Fruit fly (Drosophila melanogaster) whole organism, embryonic: Measurements from ENCODE around the gene Kal1.

Experiments
- CG10147 ChIP-seq: fragments of 200-800 bp; sonication (Bioruptor generic); optimal IDR thresholded peaks from 2 replicates; lab custom pipeline; 2019; ENCODE audit warnings: missing biosample characterization, mild to moderate bottlenecking, missing genetic modification characterization, moderate library complexity
- CG10209 ChIP-seq: fragments of 200-800 bp; sonication (Bioruptor generic); optimal IDR thresholded peaks from 3 replicates; lab custom pipeline; 2017; ENCODE audit warnings: missing biosample characterization, mild to moderate bottlenecking, missing genetic modification characterization, missing genetic modification reagents
- CG10267 ChIP-seq: fragments of 200-800 bp; sonication (Bioruptor generic); optimal IDR thresholded peaks from 2 replicates; lab custom pipeline; 2018; ENCODE audit warnings: missing biosample characterization, mild to moderate bottlenecking, missing genetic modification characterization, moderate library complexity
- CG10543 ChIP-seq: fragments of 200-800 bp; sonication (Bioruptor generic); optimal IDR thresholded peaks from 3 replicates; lab custom pipeline; 2017; ENCODE audit warnings: missing biosample characterization, mild to moderate bottlenecking, missing genetic modification characterization, moderate library complexity
- CG12299 ChIP-seq: fragments of 200-800 bp; sonication (Bioruptor generic); optimal IDR thresholded peaks from 2 replicates; lab custom pipeline; 2018; ENCODE audit warnings: missing biosample characterization, mild to moderate bottlenecking, missing genetic modification characterization
- CG12659 ChIP-seq: fragments of 200-800 bp; sonication (Bioruptor generic); optimal IDR thresholded peaks from 3 replicates; lab custom pipeline; 2017; ENCODE audit warnings: mild to moderate bottlenecking, missing biosample characterization, missing genetic modification reagents, missing genetic modification characterization
- CG14050 ChIP-seq: fragments of 200-800 bp; sonication (Bioruptor generic); IDR thresholded peaks from 3 replicates; pipeline ENCODE4 v1.3.6; 2022; ENCODE audit warnings: missing biosample characterization, missing genetic modification characterization
- CG1529 ChIP-seq: fragments of 200-800 bp; sonication (Bioruptor generic); optimal IDR thresholded peaks from 3 replicates; lab custom pipeline; 2018; ENCODE audit warnings: missing biosample characterization, missing genetic modification characterization
- CG17359 ChIP-seq: fragments of 200-800 bp; sonication (Bioruptor generic); optimal IDR thresholded peaks from 3 replicates; lab custom pipeline; 2018; ENCODE audit warnings: missing biosample characterization, mild to moderate bottlenecking, missing genetic modification characterization, moderate library complexity
- CG17912 ChIP-seq: fragments of 200-800 bp; sonication (Bioruptor generic); optimal IDR thresholded peaks from 2 replicates; lab custom pipeline; 2018; ENCODE audit warnings: missing biosample characterization, mild to moderate bottlenecking, missing genetic modification characterization
- CG2889 ChIP-seq: fragments of 200-800 bp; sonication (Bioruptor generic); IDR thresholded peaks from 3 replicates; pipeline ENCODE4 v1.3.6; 2022; ENCODE audit warnings: missing biosample characterization, missing genetic modification characterization
- CG32767 ChIP-seq: fragments of 200-800 bp; sonication (Bioruptor generic); IDR thresholded peaks from 2 replicates; pipeline ENCODE4 v1.3.6; 2022; ENCODE audit warnings: missing biosample characterization, missing genetic modification characterization
- CG4424 ChIP-seq: fragments of 200-800 bp; sonication (Bioruptor generic); optimal IDR thresholded peaks from 3 replicates; lab custom pipeline; 2016; ENCODE audit warnings: missing biosample characterization, missing genetic modification characterization
- CG6175 ChIP-seq: fragments of 200-800 bp; sonication (Bioruptor generic); IDR thresholded peaks from 3 replicates; pipeline ENCODE4 v1.3.6; 2022; ENCODE audit warnings: missing biosample characterization, missing genetic modification characterization
- CG8924 ChIP-seq: fragments of 200-800 bp; optimal IDR thresholded peaks from 3 replicates; lab custom pipeline; 2019; ENCODE audit warnings: missing biosample characterization, mild to moderate bottlenecking, missing genetic modification characterization, moderate library complexity
- CG9609 ChIP-seq: fragments of 200-800 bp; sonication (Bioruptor generic); optimal IDR thresholded peaks from 3 replicates; lab custom pipeline; 2016; ENCODE audit warnings: missing biosample characterization, missing genetic modification characterization
- CG9817 ChIP-seq: fragments of 200-800 bp; sonication (Bioruptor generic); optimal IDR thresholded peaks from 2 replicates; lab custom pipeline; 2018; ENCODE audit warnings: missing biosample characterization, mild to moderate bottlenecking, missing genetic modification characterization, moderate library complexity
- CkIIα-i1 ChIP-seq: fragments of 200-800 bp; sonication (Bioruptor generic); IDR thresholded peaks from 2 replicates; pipeline ENCODE4 v1.3.6; 2022; ENCODE audit warnings: missing biosample characterization, missing genetic modification characterization
- CoRest ChIP-seq: fragments of 200-800 bp; sonication (Bioruptor generic); optimal IDR thresholded peaks from 3 replicates; lab custom pipeline; 2018; ENCODE audit warnings: missing biosample characterization, mild to moderate bottlenecking, missing genetic modification characterization, moderate library complexity
- D19A ChIP-seq: fragments of 200-800 bp; optimal IDR thresholded peaks from 3 replicates; lab custom pipeline; 2019; ENCODE audit warnings: missing biosample characterization, mild to moderate bottlenecking, missing genetic modification characterization, moderate library complexity
- Deaf1 ChIP-seq: fragments of 200-800 bp; optimal IDR thresholded peaks from 3 replicates; lab custom pipeline; 2019; ENCODE audit warnings: missing biosample characterization, mild to moderate bottlenecking, missing genetic modification characterization, moderate library complexity
- Dip3 ChIP-seq: fragments of 200-800 bp; sonication (Bioruptor generic); optimal IDR thresholded peaks from 3 replicates; lab custom pipeline; 2016; ENCODE audit warnings: missing biosample characterization, missing genetic modification characterization
- Doc2 ChIP-seq: fragments of 200-800 bp; sonication (Bioruptor generic); IDR thresholded peaks from 2 replicates; pipeline ENCODE4 v1.3.6; 2022; ENCODE audit warnings: missing biosample characterization, missing genetic modification characterization
- HHEX ChIP-seq: fragments of 200-800 bp; sonication (Bioruptor generic); optimal IDR thresholded peaks from 3 replicates; lab custom pipeline; 2017; ENCODE audit warnings: missing biosample characterization, mild to moderate bottlenecking, missing genetic modification characterization, missing genetic modification reagents
- HLH3B ChIP-seq: fragments of 200-800 bp; sonication (Bioruptor generic); IDR thresholded peaks from 2 replicates; pipeline ENCODE4 v1.3.6; 2022; ENCODE audit warnings: missing biosample characterization, missing genetic modification characterization
- HLHmδ ChIP-seq: fragments of 200-800 bp; sonication (Bioruptor generic); optimal IDR thresholded peaks from 2 replicates; lab custom pipeline; 2018; ENCODE audit warnings: missing biosample characterization, mild to moderate bottlenecking, missing genetic modification characterization, moderate library complexity
- Hmx ChIP-seq: fragments of 200-800 bp; sonication (Bioruptor generic); optimal IDR thresholded peaks from 2 replicates; lab custom pipeline; 2016; ENCODE audit warnings: missing biosample characterization, missing genetic modification characterization
- Hr78 ChIP-seq, 2 experiments: fragments of 200-800 bp in 1 of 2; fragments of >200 bp in 1 of 2; sonication (Bioruptor generic) in 1 of 2; optimal IDR thresholded peaks; 2 replicates each; lab custom pipeline; 2017 to 2019; ENCODE audit warnings: missing biosample characterization in 2 of 2, missing genetic modification characterization in 2 of 2, mild to moderate bottlenecking in 1 of 2, moderate library complexity in 1 of 2
- Lim3 ChIP-seq: fragments of 200-800 bp; sonication (Bioruptor generic); IDR thresholded peaks from 2 replicates; pipeline ENCODE4 v1.3.6; 2022; ENCODE audit warnings: missing biosample characterization, missing genetic modification characterization
- Meics ChIP-seq: fragments of 200-800 bp; sonication (Bioruptor generic); optimal IDR thresholded peaks from 2 replicates; lab custom pipeline; 2017; ENCODE audit warnings: missing biosample characterization, mild to moderate bottlenecking, missing genetic modification characterization
- Nf-YB ChIP-seq: fragments of 200-800 bp; sonication (Bioruptor generic); optimal IDR thresholded peaks from 3 replicates; lab custom pipeline; 2019; ENCODE audit warnings: missing biosample characterization, mild to moderate bottlenecking, missing genetic modification characterization, moderate library complexity
- Poxn ChIP-seq: fragments of 200-800 bp; sonication (Bioruptor generic); IDR thresholded peaks from 2 replicates; pipeline ENCODE4 v1.3.6; 2022; ENCODE audit warnings: missing biosample characterization, missing genetic modification characterization
- Sox100B ChIP-seq: fragments of 200-800 bp; sonication (Bioruptor generic); optimal IDR thresholded peaks from 3 replicates; lab custom pipeline; 2018; ENCODE audit warnings: missing biosample characterization, mild to moderate bottlenecking, missing genetic modification characterization
- ash1 ChIP-seq: fragments of 200-800 bp; sonication (Bioruptor generic); optimal IDR thresholded peaks from 2 replicates; lab custom pipeline; 2018; ENCODE audit warnings: missing biosample characterization, mild to moderate bottlenecking, missing genetic modification characterization
- bigmax ChIP-seq: fragments of 200-800 bp; sonication (Bioruptor generic); optimal IDR thresholded peaks from 2 replicates; lab custom pipeline; 2018; ENCODE audit warnings: missing biosample characterization, mild to moderate bottlenecking, missing genetic modification characterization
- chinmo ChIP-seq: fragments of 200-800 bp; sonication (Bioruptor generic); IDR thresholded peaks from 4 replicates; pipeline ENCODE4 v1.3.6; 2022; ENCODE audit warnings: missing biosample characterization, missing genetic modification characterization; ENCODE audit not compliant: partially characterized antibody
- danr ChIP-seq: fragments of 200-800 bp; sonication (Bioruptor generic); IDR thresholded peaks from 2 replicates; pipeline ENCODE4 v1.3.6; 2022; ENCODE audit warnings: missing biosample characterization, missing genetic modification characterization
- dati ChIP-seq: fragments of 200-800 bp; sonication (Bioruptor generic); IDR thresholded peaks from 2 replicates; pipeline ENCODE4 v1.3.6; 2022; ENCODE audit warnings: missing biosample characterization, missing genetic modification characterization
- exex ChIP-seq: fragments of 200-800 bp; sonication (Bioruptor generic); optimal IDR thresholded peaks from 4 replicates; lab custom pipeline; 2018; ENCODE audit warnings: missing biosample characterization, mild to moderate bottlenecking, missing genetic modification characterization, moderate library complexity
- fd3F ChIP-seq: fragments of 200-800 bp; sonication (Bioruptor generic); optimal IDR thresholded peaks from 2 replicates; lab custom pipeline; 2018; ENCODE audit warnings: missing biosample characterization, mild to moderate bottlenecking, missing genetic modification characterization, moderate library complexity
- fru ChIP-seq: fragments of >200 bp; optimal IDR thresholded peaks from 2 replicates; lab custom pipeline; 2017
- inv ChIP-seq: fragments of 200-800 bp; sonication (Bioruptor generic); IDR thresholded peaks from 2 replicates; pipeline ENCODE4 v1.3.6; 2022; ENCODE audit warnings: missing biosample characterization, missing genetic modification characterization; ENCODE audit not compliant: partially characterized antibody
- lab ChIP-seq: fragments of 200-800 bp; sonication (Bioruptor generic); optimal IDR thresholded peaks from 3 replicates; lab custom pipeline; 2017; ENCODE audit warnings: missing biosample characterization, missing genetic modification characterization, mild to moderate bottlenecking, moderate library complexity, missing genetic modification reagents
- mirr ChIP-seq: fragments of 200-800 bp; sonication (Bioruptor generic); optimal IDR thresholded peaks from 3 replicates; lab custom pipeline; 2018; ENCODE audit warnings: missing biosample characterization, mild to moderate bottlenecking, missing genetic modification characterization
- nmo ChIP-seq: fragments of 200-800 bp; sonication (Bioruptor generic); optimal IDR thresholded peaks from 2 replicates; lab custom pipeline; 2018; ENCODE audit warnings: missing biosample characterization, mild to moderate bottlenecking, missing genetic modification characterization, moderate library complexity
- odd ChIP-seq: fragments of 200-800 bp; sonication (Bioruptor generic); optimal IDR thresholded peaks from 2 replicates; lab custom pipeline; 2017; ENCODE audit warnings: missing biosample characterization, mild to moderate bottlenecking, missing genetic modification characterization
- phol ChIP-seq: fragments of 200-800 bp; sonication (Bioruptor generic); optimal IDR thresholded peaks from 3 replicates; lab custom pipeline; 2018; ENCODE audit warnings: missing biosample characterization, mild to moderate bottlenecking, missing genetic modification characterization, moderate library complexity
- ranshi ChIP-seq: fragments of 200-800 bp; sonication (Bioruptor generic); IDR thresholded peaks from 2 replicates; pipeline ENCODE4 v1.3.6; 2022; ENCODE audit warnings: missing biosample characterization, missing genetic modification characterization
- usp ChIP-seq: fragments of >200 bp; optimal IDR thresholded peaks from 2 replicates; lab custom pipeline; 2017; ENCODE audit warnings: missing biosample characterization, missing genetic modification characterization
- zfh1 ChIP-seq: fragments of 200-800 bp; sonication (Bioruptor generic); IDR thresholded peaks from 3 replicates; pipeline ENCODE4 v1.3.6; 2022; ENCODE audit warnings: missing biosample characterization, missing genetic modification characterization

The Kal1 gene

DNA sequence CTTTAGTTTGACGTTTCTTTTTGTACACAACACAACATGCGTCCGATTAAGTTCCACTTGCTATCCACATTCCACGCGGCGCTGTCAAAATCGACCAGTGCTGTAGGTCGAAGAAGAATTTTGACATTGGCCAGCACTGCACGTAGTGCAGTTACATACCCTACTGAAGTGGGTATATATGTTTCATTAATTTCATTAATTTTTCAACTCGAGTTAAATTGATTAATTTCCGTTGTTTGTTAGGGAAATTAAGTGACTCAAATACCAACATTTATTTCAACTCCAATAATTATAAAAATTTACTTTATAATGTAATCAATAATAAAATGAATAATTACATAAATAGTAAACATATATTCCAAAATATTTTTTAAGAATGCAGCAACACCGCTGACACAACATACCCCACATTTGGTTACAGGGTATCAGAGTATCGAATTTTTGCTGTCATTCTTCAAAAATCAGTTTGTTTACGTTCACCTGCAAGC, 32.2 kb upstream of the Kal1 start, which contains the start of the genes eIF4EHP and CG18428 (continued):
- TF ChIP-seq D19A (tag; lab: Kevin White, UChicago): peak; percentile 99
- TF ChIP-seq CG12659: peak; percentile 100
- TF ChIP-seq Hmx (GFP tag; lab: Kevin White, UChicago): peak; percentile 76
- TF ChIP-seq lab (GFP tag; lab: Kevin White, UChicago): peak; percentile 100
- no peak for TF ChIP-seq CG32767
- TF ChIP-seq nmo (GFP tag; lab: Kevin White, UChicago): peak; percentile 100
- TF ChIP-seq HHEX (GFP tag; lab: Kevin White, UChicago): peak; percentile 98
- peak; percentile 73 for TF ChIP-seq CG9609 (GFP tag; lab: Kevin White, UChicago)
- no peak for TF ChIP-seq Doc2 (GFP tag; lab: Robert Waterston, UW)
- TF ChIP-seq CG12299 (tag; lab: Kevin White, UChicago): peak; percentile 99
- TF ChIP-seq CG6175 (GFP tag; lab: Robert Waterston, UW): no peak; the same call in none of the 3 replicates
- TF ChIP-seq CG10267 (tag; lab: Kevin White, UChicago): peak; percentile 100
- peak; percentile 99 for TF ChIP-seq Meics (GFP tag; lab: Kevin White, UChicago)
- TF ChIP-seq CkIIα-i1 (GFP tag; lab: Robert Waterston, UW): peak; percentile 89; the same call in 1 of the 2 replicates
- 0 out of 2 replicates have a peak, but pooled peaks have one; percentile 97 for TF ChIP-seq Poxn (GFP tag; lab: Robert Waterston, UW)
- TF ChIP-seq ranshi (GFP tag; lab: Robert Waterston, UW): no peak; the same call in 1 of the 2 replicates
- TF ChIP-seq HLHmδ (GFP tag; lab: Kevin White, UChicago): peak; percentile 80
- TF ChIP-seq CG9817 (tag; lab: Kevin White, UChicago): peak; percentile 99
- peak in 1 of 2 experiments; percentile 96 for TF ChIP-seq Hr78 (GFP tag; optimal IDR thresholded peaks at IDR 0.05; lab: Kevin White, UChicago)
- TF ChIP-seq dati (GFP tag; lab: Robert Waterston, UW): no peak
- peak; percentile 98 for TF ChIP-seq CG4424 (GFP tag; lab: Kevin White, UChicago)
- peak; percentile 92 for TF ChIP-seq Nf-YB (GFP tag; lab: Kevin White, UChicago)
- TF ChIP-seq CG17359 (tag; lab: Kevin White, UChicago): peak; percentile 99
- TF ChIP-seq CG2889: peak; percentile 98; the same call in 2 of the 3 replicates
- no peak for TF ChIP-seq danr (GFP tag; lab: Robert Waterston, UW)
- TF ChIP-seq chinmo (GFP tag; lab: Robert Waterston, UW): no peak
- no peak; the same call in 2 of the 3 replicates for TF ChIP-seq zfh1 (GFP tag; lab: Robert Waterston, UW)
- TF ChIP-seq phol (tag; lab: Kevin White, UChicago): peak; percentile 99
- peak; percentile 67 for TF ChIP-seq bigmax (GFP tag; lab: Kevin White, UChicago)
- TF ChIP-seq CG17912: peak; percentile 96
- TF ChIP-seq fru (lab: Kevin White, UChicago): no peak
- TF ChIP-seq CG14050 (GFP tag; lab: Robert Waterston, UW): no peak
- peak; percentile 100 for TF ChIP-seq CG10147 (GFP tag; lab: Kevin White, UChicago)
- peak; percentile 89 for TF ChIP-seq Dip3
- TF ChIP-seq HLH3B (GFP tag; lab: Robert Waterston, UW): no peak
- TF ChIP-seq CG10543 (GFP tag; lab: Kevin White, UChicago): peak; percentile 100
- peak; percentile 100 for TF ChIP-seq Sox100B (GFP tag; lab: Kevin White, UChicago)
- TF ChIP-seq mirr: peak; percentile 98
- TF ChIP-seq inv (GFP tag; lab: Robert Waterston, UW): no peak
- peak; percentile 99 for TF ChIP-seq odd (GFP tag; lab: Kevin White, UChicago)
- TF ChIP-seq CG10209: peak; percentile 99
- peak; percentile 92 for TF ChIP-seq ash1 (GFP tag; lab: Kevin White, UChicago)
- TF ChIP-seq CG1529 (GFP tag; lab: Kevin White, UChicago): peak; percentile 98
- TF ChIP-seq Lim3 (GFP tag; lab: Robert Waterston, UW): 0 out of 2 replicates have a peak, but pooled peaks have one; percentile 95
- no peak for TF ChIP-seq usp (GFP tag; lab: Kevin White, UChicago)
- TF ChIP-seq fd3F: peak; percentile 100
- TF ChIP-seq exex (tag; lab: Kevin White, UChicago): peak; percentile 98
- peak; percentile 100 for TF ChIP-seq CG8924 (tag; lab: Kevin White, UChicago)
- TF ChIP-seq CoRest: peak; percentile 100
- TF ChIP-seq Deaf1 (tag; lab: Kevin White, UChicago): peak; percentile 93
